Fruit fly (Drosophila melanogaster) Kc167 (cell line): Measurements from ENCODE around the gene CG17744.

Experiments
- Sin3A ChIP-seq: fragments of >200 bp; optimal IDR thresholded peaks from 2 replicates; lab custom pipeline; 2018; ENCODE audit warnings: missing external identifiers
- insv ChIP-seq: fragments of >200 bp; optimal IDR thresholded peaks from 3 replicates; lab custom pipeline; 2018; ENCODE audit warnings: missing external identifiers
- psq ChIP-seq: fragments of >200 bp; optimal IDR thresholded peaks from 2 replicates; lab custom pipeline; 2017; ENCODE audit warnings: missing external identifiers
- ttk ChIP-seq: sonication (Bioruptor generic); optimal IDR thresholded peaks from 2 replicates; lab custom pipeline; 2017; ENCODE audit warnings: missing external identifiers

- TF ChIP-seq Sin3A (lab: Kevin White, UChicago) (no peak), ttk (lab: Kevin White, UChicago) (no peak), insv (lab: Kevin White, UChicago) (no peak), psq (lab: Kevin White, UChicago) (no peak)
Observed at dm6 chr3L:7058401-7058999, 31.9 kb upstream of the CG17744 start.
